Fruit fly (Drosophila melanogaster): ENCODE results near the gene CG17122.

dm6 chr3L:20241987-20242982 is 32.9 kb downstream of the CG17122 start:
- no peak for TF ChIP-seq usp (GFP tag; optimal IDR thresholded peaks at IDR 0.05)
- no peak for TF ChIP-seq CG8478 (optimal IDR thresholded peaks at IDR 0.05)
- no peak for TF ChIP-seq Dll (optimal IDR thresholded peaks at IDR 0.05)
- no peak for TF ChIP-seq pan (optimal IDR thresholded peaks at IDR 0.05)

Measured in whole organism.